Fruit fly (Drosophila melanogaster) whole organism, embryonic: Measurements from ENCODE around the gene ND-B16.6.

Experiments used
- BEAF-32 ChIP-seq: fragments of 200-800 bp; sonication (Bioruptor generic); optimal IDR thresholded peaks from 3 replicates; lab custom pipeline; 2017; ENCODE audit warnings: missing biosample characterization, missing genetic modification characterization, mild to moderate bottlenecking, moderate library complexity, missing genetic modification reagents
- Bteb2 ChIP-seq: fragments of 200-800 bp; sonication (Bioruptor generic); optimal IDR thresholded peaks from 2 replicates; lab custom pipeline; 2016; ENCODE audit warnings: missing biosample characterization, missing genetic modification characterization
- CG10959 ChIP-seq: fragments of 200-800 bp; sonication (Bioruptor generic); IDR thresholded peaks from 2 replicates; pipeline ENCODE4 v1.3.6; 2022; ENCODE audit warnings: missing biosample characterization, missing genetic modification characterization
- CG12299 ChIP-seq: fragments of 200-800 bp; sonication (Bioruptor generic); optimal IDR thresholded peaks from 2 replicates; lab custom pipeline; 2018; ENCODE audit warnings: missing biosample characterization, mild to moderate bottlenecking, missing genetic modification characterization
- CG12659 ChIP-seq: fragments of 200-800 bp; sonication (Bioruptor generic); optimal IDR thresholded peaks from 3 replicates; lab custom pipeline; 2017; ENCODE audit warnings: mild to moderate bottlenecking, missing biosample characterization, missing genetic modification reagents, missing genetic modification characterization
- CG14710 ChIP-seq: fragments of 200-800 bp; sonication (Bioruptor generic); optimal IDR thresholded peaks from 3 replicates; lab custom pipeline; 2019; ENCODE audit warnings: missing biosample characterization, mild to moderate bottlenecking, missing genetic modification characterization, moderate library complexity
- CG15514 ChIP-seq: fragments of 200-800 bp; sonication (Bioruptor generic); optimal IDR thresholded peaks from 3 replicates; lab custom pipeline; 2017; ENCODE audit warnings: missing biosample characterization, missing genetic modification characterization, mild to moderate bottlenecking, moderate library complexity, missing genetic modification reagents
- CG1647 ChIP-seq: fragments of 200-800 bp; sonication (Bioruptor generic); optimal IDR thresholded peaks from 3 replicates; lab custom pipeline; 2016; ENCODE audit warnings: missing biosample characterization, missing genetic modification characterization
- CG2116 ChIP-seq: fragments of 200-800 bp; sonication (Bioruptor generic); optimal IDR thresholded peaks from 3 replicates; lab custom pipeline; 2018; ENCODE audit warnings: missing biosample characterization, mild to moderate bottlenecking, missing genetic modification characterization
- CG31441 ChIP-seq: fragments of 200-800 bp; sonication (Bioruptor generic); IDR thresholded peaks from 2 replicates; pipeline ENCODE4 v1.3.6; 2022; ENCODE audit warnings: missing biosample characterization, missing genetic modification characterization
- CG3847 ChIP-seq: fragments of 200-800 bp; sonication (Bioruptor generic); IDR thresholded peaks from 2 replicates; pipeline ENCODE4 v1.3.6; 2022; ENCODE audit warnings: missing biosample characterization, missing genetic modification characterization
- CG43689 ChIP-seq: fragments of 200-800 bp; sonication (Bioruptor generic); IDR thresholded peaks from 2 replicates; pipeline ENCODE4 v1.3.6; 2022; ENCODE audit warnings: missing biosample characterization, missing genetic modification characterization
- CG7786 ChIP-seq: fragments of 200-800 bp; sonication (Bioruptor generic); optimal IDR thresholded peaks from 2 replicates; lab custom pipeline; 2016; ENCODE audit warnings: missing biosample characterization, missing genetic modification characterization
- CG8290 ChIP-seq, 3 experiments: fragments of 200-800 bp; sonication (Bioruptor generic); optimal IDR thresholded peaks; 2 replicates each; lab custom pipeline; 2016 to 2019; ENCODE audit warnings: missing biosample characterization in 3 of 3, missing genetic modification characterization in 3 of 3, mild to moderate bottlenecking in 2 of 3, moderate library complexity in 1 of 3
- CG8359 ChIP-seq: fragments of 200-800 bp; sonication (Bioruptor generic); optimal IDR thresholded peaks from 2 replicates; lab custom pipeline; 2017; ENCODE audit warnings: missing biosample characterization, mild to moderate bottlenecking, missing genetic modification characterization, borderline replicate concordance
- CG8478 ChIP-seq: fragments of >200 bp; optimal IDR thresholded peaks from 2 replicates; lab custom pipeline; 2018
- CG8924 ChIP-seq: fragments of 200-800 bp; optimal IDR thresholded peaks from 3 replicates; lab custom pipeline; 2019; ENCODE audit warnings: missing biosample characterization, mild to moderate bottlenecking, missing genetic modification characterization, moderate library complexity
- CG9797 ChIP-seq: fragments of 200-800 bp; sonication (Bioruptor generic); optimal IDR thresholded peaks from 3 replicates; lab custom pipeline; 2018; ENCODE audit warnings: missing biosample characterization, mild to moderate bottlenecking, missing genetic modification characterization
- CTCF ChIP-seq: fragments of 200-800 bp; sonication (Bioruptor generic); optimal IDR thresholded peaks from 2 replicates; lab custom pipeline; 2017; ENCODE audit warnings: missing biosample characterization, mild to moderate bottlenecking, missing genetic modification characterization, moderate library complexity
- D19A ChIP-seq: fragments of 200-800 bp; optimal IDR thresholded peaks from 3 replicates; lab custom pipeline; 2019; ENCODE audit warnings: missing biosample characterization, mild to moderate bottlenecking, missing genetic modification characterization, moderate library complexity
- E2f2 ChIP-seq: fragments of 200-800 bp; sonication (Bioruptor generic); IDR thresholded peaks from 2 replicates; pipeline ENCODE4 v1.3.6; 2022; ENCODE audit warnings: missing biosample characterization, missing genetic modification characterization
- Elba2 ChIP-seq: fragments of 200-800 bp; sonication (Bioruptor generic); optimal IDR thresholded peaks from 3 replicates; lab custom pipeline; 2016; ENCODE audit warnings: missing biosample characterization, missing genetic modification characterization
- Ets97D ChIP-seq: fragments of 200-800 bp; sonication (Bioruptor generic); optimal IDR thresholded peaks from 3 replicates; lab custom pipeline; 2016; ENCODE audit warnings: missing biosample characterization, missing genetic modification characterization
- HLH4C ChIP-seq: fragments of 200-800 bp; sonication (Bioruptor generic); IDR thresholded peaks from 3 replicates; pipeline ENCODE4 v1.3.6; 2022; ENCODE audit warnings: missing biosample characterization, missing genetic modification characterization; ENCODE audit not compliant: partially characterized antibody
- Lhr ChIP-seq: fragments of 200-800 bp; sonication (Bioruptor generic); optimal IDR thresholded peaks from 3 replicates; lab custom pipeline; 2017; ENCODE audit warnings: mild to moderate bottlenecking, missing biosample characterization, missing genetic modification reagents, missing genetic modification characterization
- MESR4 ChIP-seq: fragments of 200-800 bp; sonication (Bioruptor generic); optimal IDR thresholded peaks from 2 replicates; lab custom pipeline; 2018; ENCODE audit warnings: missing biosample characterization, mild to moderate bottlenecking, missing genetic modification characterization, moderate library complexity
- Meics ChIP-seq: fragments of 200-800 bp; sonication (Bioruptor generic); optimal IDR thresholded peaks from 2 replicates; lab custom pipeline; 2017; ENCODE audit warnings: missing biosample characterization, mild to moderate bottlenecking, missing genetic modification characterization
- Mes4 ChIP-seq: fragments of 200-800 bp; sonication (Bioruptor generic); optimal IDR thresholded peaks from 2 replicates; lab custom pipeline; 2016; ENCODE audit warnings: missing biosample characterization, missing genetic modification characterization
- Myb ChIP-seq: fragments of 200-800 bp; sonication (Bioruptor generic); optimal IDR thresholded peaks from 2 replicates; lab custom pipeline; 2016; ENCODE audit warnings: missing biosample characterization, missing genetic modification characterization
- Poxn ChIP-seq: fragments of 200-800 bp; sonication (Bioruptor generic); IDR thresholded peaks from 2 replicates; pipeline ENCODE4 v1.3.6; 2022; ENCODE audit warnings: missing biosample characterization, missing genetic modification characterization
- Spps ChIP-seq: fragments of 200-800 bp; sonication (Bioruptor generic); optimal IDR thresholded peaks from 2 replicates; lab custom pipeline; 2018; ENCODE audit warnings: missing biosample characterization, mild to moderate bottlenecking, missing genetic modification characterization
- YL-1 ChIP-seq: fragments of 200-800 bp; sonication (Bioruptor generic); optimal IDR thresholded peaks from 3 replicates; lab custom pipeline; 2017; ENCODE audit warnings: missing biosample characterization, mild to moderate bottlenecking, missing genetic modification characterization
- cg ChIP-seq: fragments of 200-800 bp; sonication (Bioruptor generic); optimal IDR thresholded peaks from 3 replicates; lab custom pipeline; 2019; ENCODE audit warnings: missing biosample characterization, mild to moderate bottlenecking, missing genetic modification characterization, moderate library complexity
- eyg ChIP-seq: fragments of 200-800 bp; sonication (Bioruptor generic); optimal IDR thresholded peaks from 3 replicates; lab custom pipeline; 2016; ENCODE audit warnings: missing biosample characterization, missing genetic modification characterization
- gfzf ChIP-seq: fragments of 200-800 bp; sonication (Bioruptor generic); optimal IDR thresholded peaks from 2 replicates; lab custom pipeline; 2016; ENCODE audit warnings: missing biosample characterization, mild to moderate bottlenecking, missing genetic modification characterization, moderate library complexity
- grau ChIP-seq: fragments of 200-800 bp; optimal IDR thresholded peaks from 3 replicates; lab custom pipeline; 2019; ENCODE audit warnings: missing biosample characterization, mild to moderate bottlenecking, missing genetic modification characterization, moderate library complexity
- hbn ChIP-seq: fragments of 200-800 bp; sonication (Bioruptor generic); IDR thresholded peaks from 2 replicates; pipeline ENCODE4 v1.3.6; 2022; ENCODE audit warnings: missing biosample characterization, missing genetic modification characterization; ENCODE audit not compliant: partially characterized antibody
- insv ChIP-seq, 2 experiments: fragments of 200-800 bp; sonication (Bioruptor generic); optimal IDR thresholded peaks; 3 replicates each; lab custom pipeline; 2016 to 2018; ENCODE audit warnings: missing biosample characterization in 2 of 2, missing genetic modification characterization in 2 of 2
- jigr1 ChIP-seq: fragments of 200-800 bp; sonication (Bioruptor generic); IDR thresholded peaks from 3 replicates; pipeline ENCODE4 v1.3.6; 2022; ENCODE audit warnings: missing biosample characterization, missing genetic modification characterization
- jing ChIP-seq: fragments of 200-800 bp; sonication (Bioruptor generic); optimal IDR thresholded peaks from 2 replicates; lab custom pipeline; 2018; ENCODE audit warnings: missing biosample characterization, mild to moderate bottlenecking, missing genetic modification characterization
- knrl ChIP-seq: fragments of 200-800 bp; sonication (Bioruptor generic); IDR thresholded peaks from 3 replicates; pipeline ENCODE4 v1.3.6; 2022; ENCODE audit warnings: missing biosample characterization, missing genetic modification characterization; ENCODE audit not compliant: partially characterized antibody
- nerfin-1 ChIP-seq: fragments of 200-800 bp; sonication (Bioruptor generic); optimal IDR thresholded peaks from 3 replicates; lab custom pipeline; 2019; ENCODE audit warnings: missing biosample characterization, mild to moderate bottlenecking, missing genetic modification characterization, moderate library complexity
- pfk ChIP-seq: fragments of 200-800 bp; sonication (Bioruptor generic); optimal IDR thresholded peaks from 2 replicates; lab custom pipeline; 2018; ENCODE audit warnings: missing biosample characterization, mild to moderate bottlenecking, missing genetic modification characterization, moderate library complexity
- pzg ChIP-seq: fragments of 200-800 bp; sonication (Bioruptor generic); optimal IDR thresholded peaks from 3 replicates; lab custom pipeline; 2018; ENCODE audit warnings: missing biosample characterization, mild to moderate bottlenecking, missing genetic modification characterization, moderate library complexity
- sima ChIP-seq: fragments of 200-800 bp; sonication (Bioruptor generic); optimal IDR thresholded peaks from 2 replicates; lab custom pipeline; 2016; ENCODE audit warnings: missing biosample characterization, missing genetic modification characterization
- sqz ChIP-seq: fragments of 200-800 bp; sonication (Bioruptor generic); optimal IDR thresholded peaks from 3 replicates; lab custom pipeline; 2018; ENCODE audit warnings: missing biosample characterization, mild to moderate bottlenecking, missing genetic modification characterization
- sug ChIP-seq: fragments of 200-800 bp; optimal IDR thresholded peaks from 2 replicates; lab custom pipeline; 2019; ENCODE audit warnings: missing biosample characterization, mild to moderate bottlenecking, missing genetic modification characterization, moderate library complexity
- unc-4 ChIP-seq: fragments of 200-800 bp; sonication (Bioruptor generic); IDR thresholded peaks from 2 replicates; pipeline ENCODE4 v1.3.6; 2022; ENCODE audit warnings: missing biosample characterization, missing genetic modification characterization; ENCODE audit not compliant: partially characterized antibody
- vvl ChIP-seq: fragments of 200-800 bp; sonication (Bioruptor generic); IDR thresholded peaks from 2 replicates; pipeline ENCODE4 v1.3.6; 2022; ENCODE audit warnings: missing biosample characterization, missing genetic modification characterization

ND-B16.6 gene

DNA sequence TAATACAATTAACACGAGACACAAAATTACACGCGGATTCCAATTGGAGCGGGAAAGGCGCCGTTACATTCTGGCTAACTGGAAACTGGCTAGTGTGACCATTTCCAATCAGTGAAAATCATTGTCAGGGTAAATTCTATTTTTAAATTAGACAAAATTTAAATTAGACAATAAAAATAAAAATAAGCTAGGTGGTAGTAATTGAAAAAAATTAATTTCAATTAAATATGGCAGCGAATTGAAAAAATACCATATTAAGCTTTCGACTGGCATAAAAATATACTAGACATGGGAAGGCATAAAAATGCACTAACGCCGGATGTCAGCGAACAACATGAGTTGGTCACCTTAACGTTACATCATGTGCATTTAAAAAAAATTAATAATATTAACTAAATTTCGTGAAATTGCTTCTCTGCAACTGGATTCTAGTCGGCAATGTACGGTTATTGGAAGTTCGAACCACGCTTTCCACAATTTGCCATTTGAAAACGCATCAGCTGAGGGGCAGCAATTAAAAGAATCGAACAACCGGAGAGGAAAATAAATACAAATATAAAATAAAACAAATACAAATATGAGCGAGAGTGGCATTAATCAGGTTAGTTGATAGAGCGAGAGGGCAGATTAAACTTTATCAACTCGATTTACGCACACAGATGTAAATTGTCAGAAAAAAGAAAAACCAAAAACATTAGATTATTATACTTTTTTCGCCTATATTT is 15.6 kb upstream of the ND-B16.6 start, which contains the start of the genes swa and Marf (continued):
- TF ChIP-seq jing (GFP tag; lab: Kevin White, UChicago): no peak
- peak; percentile 52 to 96 for TF ChIP-seq insv (GFP tag; optimal IDR thresholded peaks at IDR 0.05; lab: Kevin White, UChicago)
- TF ChIP-seq Elba2 (GFP tag; lab: Kevin White, UChicago): peak; percentile 48
- TF ChIP-seq Bteb2 (GFP tag; lab: Kevin White, UChicago): no peak
- peak; percentile 78 for TF ChIP-seq Myb (GFP tag; lab: Kevin White, UChicago)
- TF ChIP-seq grau: no peak
- no peak for TF ChIP-seq Meics (GFP tag; lab: Kevin White, UChicago)
- TF ChIP-seq vvl: peak; percentile 13; the same call in 1 of the 2 replicates
- peak; percentile 71 for TF ChIP-seq CG9797 (GFP tag; lab: Kevin White, UChicago)
- TF ChIP-seq eyg (GFP tag; lab: Kevin White, UChicago): no peak
- no peak for TF ChIP-seq CG8359 (GFP tag; lab: Kevin White, UChicago)
- TF ChIP-seq sima (GFP tag; lab: Kevin White, UChicago): no peak
- peak; percentile 63 for TF ChIP-seq cg
- no peak for TF ChIP-seq sqz (GFP tag; lab: Kevin White, UChicago)
- TF ChIP-seq knrl (GFP tag; lab: Robert Waterston, UW): peak; percentile 22; the same call in 1 of the 3 replicates
- no peak for TF ChIP-seq CG10959 (GFP tag; lab: Robert Waterston, UW)
- TF ChIP-seq Ets97D (GFP tag; lab: Kevin White, UChicago): peak; percentile 6
- TF ChIP-seq CG15514 (GFP tag; lab: Kevin White, UChicago): peak; percentile 21
- TF ChIP-seq CG2116 (GFP tag; lab: Kevin White, UChicago): peak; percentile 13
- no peak for TF ChIP-seq sug (tag; lab: Kevin White, UChicago)
- peak; percentile 39 for TF ChIP-seq BEAF-32 (GFP tag; lab: Kevin White, UChicago)
- peak; percentile 24 for TF ChIP-seq CG12659
- peak; percentile 57 for TF ChIP-seq CG12299 (tag; lab: Kevin White, UChicago)
- peak; percentile 70 for TF ChIP-seq MESR4 (GFP tag; lab: Kevin White, UChicago)
- TF ChIP-seq pzg (GFP tag; lab: Kevin White, UChicago): peak; percentile 64
- TF ChIP-seq hbn (GFP tag; lab: Robert Waterston, UW): peak; percentile 30
- TF ChIP-seq unc-4 (GFP tag; lab: Robert Waterston, UW): no peak
- TF ChIP-seq YL-1 (GFP tag; lab: Kevin White, UChicago): peak; percentile 60
- TF ChIP-seq CG8924 (tag; lab: Kevin White, UChicago): peak; percentile 97
- TF ChIP-seq CG8478 (lab: Kevin White, UChicago): no peak
- TF ChIP-seq HLH4C (GFP tag; lab: Robert Waterston, UW): no peak
- peak; percentile 85 for TF ChIP-seq gfzf
- peak; percentile 60 for TF ChIP-seq Lhr (GFP tag; lab: Kevin White, UChicago)
- TF ChIP-seq CG3847 (GFP tag; lab: Robert Waterston, UW): peak; percentile 34; the same call in 1 of the 2 replicates
- TF ChIP-seq pfk (GFP tag; lab: Kevin White, UChicago): no peak
- TF ChIP-seq CG1647: no peak
- TF ChIP-seq Mes4 (GFP tag; lab: Kevin White, UChicago): no peak
- 0 out of 2 replicates have a peak, but pooled peaks have one; percentile 9 for TF ChIP-seq CG31441 (GFP tag; lab: Robert Waterston, UW)
- no peak for TF ChIP-seq CG7786 (GFP tag; lab: Kevin White, UChicago)
- TF ChIP-seq jigr1 (GFP tag; lab: Robert Waterston, UW): no peak
- TF ChIP-seq nerfin-1 (tag; lab: Kevin White, UChicago): no peak
- peak; percentile 94 for TF ChIP-seq CG14710
- no peak for TF ChIP-seq Poxn (GFP tag; lab: Robert Waterston, UW)
- no peak for TF ChIP-seq CTCF (GFP tag; lab: Kevin White, UChicago)
- no peak for TF ChIP-seq CG43689 (GFP tag; lab: Robert Waterston, UW)
- TF ChIP-seq D19A (tag; lab: Kevin White, UChicago): no peak
- peak; percentile 63 for TF ChIP-seq E2f2 (GFP tag; lab: Robert Waterston, UW)
- TF ChIP-seq Spps (tag; lab: Kevin White, UChicago): no peak
- peak; percentile 43 for TF ChIP-seq CG8290 (GFP tag; optimal IDR thresholded peaks at IDR 0.05; lab: Kevin White, UChicago)
- no peak for TF ChIP-seq CG8290 (tag; optimal IDR thresholded peaks at IDR 0.05; lab: Kevin White, UChicago)
